Fruit fly (Drosophila melanogaster): ENCODE results near the gene Mnat9.

Gene Mnat9

dm6 chr3R:31566738-31567137 is 49.2 kb downstream of the Mnat9 start (continued):
- peak; percentile 53 for TF ChIP-seq Ada2b (GFP tag; IDR thresholded peaks at IDR 0.05)
- TF ChIP-seq CG10321 (GFP tag; IDR thresholded peaks at IDR 0.05) = 0 out of 2 replicates have a peak, but pooled peaks have one; percentile 22
- no peak for TF ChIP-seq Mes4 (GFP tag; optimal IDR thresholded peaks at IDR 0.05)
- TF ChIP-seq exex (tag; optimal IDR thresholded peaks at IDR 0.05) = no peak
- TF ChIP-seq CG17186 (GFP tag; optimal IDR thresholded peaks at IDR 0.05) = no peak
- peak; percentile 15 for TF ChIP-seq CG4820 (GFP tag; optimal IDR thresholded peaks at IDR 0.05)
- no peak for TF ChIP-seq HmgZ (tag; optimal IDR thresholded peaks at IDR 0.05)
- TF ChIP-seq phol (tag; optimal IDR thresholded peaks at IDR 0.05) = peak; percentile 68
- TF ChIP-seq CG11695 (GFP tag; IDR thresholded peaks at IDR 0.05) = 0 out of 3 replicates have a peak, but pooled peaks have one; percentile 13
- no peak for TF ChIP-seq HLH54F (GFP tag; optimal IDR thresholded peaks at IDR 0.05)
- no peak for TF ChIP-seq jigr1 (GFP tag; IDR thresholded peaks at IDR 0.05)
- no peak for TF ChIP-seq CG2129 (GFP tag; IDR thresholded peaks at IDR 0.05; ENCODE audit: partially characterized antibody)
- TF ChIP-seq ttk (GFP tag; IDR thresholded peaks at IDR 0.05) = peak; percentile 56; the same call in 1 of the 2 replicates
- TF ChIP-seq CG8359 (GFP tag; optimal IDR thresholded peaks at IDR 0.05; ENCODE audit: borderline replicate concordance) = peak; percentile 4
- peak; percentile 66 for TF ChIP-seq Blimp-1 (GFP tag; optimal IDR thresholded peaks at IDR 0.05)
- TF ChIP-seq Hmr (GFP tag; optimal IDR thresholded peaks at IDR 0.05) = no peak
- TF ChIP-seq danr (GFP tag; IDR thresholded peaks at IDR 0.05) = peak; percentile 50; the same call in 1 of the 2 replicates
- peak; percentile 68 for TF ChIP-seq CG17328 (GFP tag; IDR thresholded peaks at IDR 0.05)
- peak; percentile 46 to 60 for TF ChIP-seq chif (GFP tag; optimal IDR thresholded peaks at IDR 0.05)
- peak; percentile 8 for TF ChIP-seq CG10209 (GFP tag; optimal IDR thresholded peaks at IDR 0.05)
- peak; percentile 41 for TF ChIP-seq CG33557 (GFP tag; optimal IDR thresholded peaks at IDR 0.05)
- peak; percentile 15; the same call in 1 of the 2 replicates for TF ChIP-seq CG11247 (GFP tag; IDR thresholded peaks at IDR 0.05)
- peak; percentile 40 for TF ChIP-seq CG2875 (GFP tag; optimal IDR thresholded peaks at IDR 0.05)
- TF ChIP-seq CG12219 (GFP tag; optimal IDR thresholded peaks at IDR 0.05) = peak; percentile 14
- TF ChIP-seq CG11456 (GFP tag; IDR thresholded peaks at IDR 0.05) = no peak
- TF ChIP-seq crol (GFP tag; IDR thresholded peaks at IDR 0.05) = peak; percentile 53
- TF ChIP-seq CG2120 (GFP tag; optimal IDR thresholded peaks at IDR 0.05) = no peak
- TF ChIP-seq bab2 (GFP tag; optimal IDR thresholded peaks at IDR 0.05) = peak; percentile 52
- 0 out of 2 replicates have a peak, but pooled peaks have one; percentile 50 for TF ChIP-seq sim (GFP tag; IDR thresholded peaks at IDR 0.05)
- no peak for TF ChIP-seq CG43689 (GFP tag; IDR thresholded peaks at IDR 0.05)
- 0 out of 2 replicates have a peak, but pooled peaks have one; percentile 11 for TF ChIP-seq E2f2 (GFP tag; IDR thresholded peaks at IDR 0.05)
- TF ChIP-seq dm (GFP tag; optimal IDR thresholded peaks at IDR 0.05) = no peak
- no peak for TF ChIP-seq CG9437 (GFP tag; optimal IDR thresholded peaks at IDR 0.05)
- TF ChIP-seq pan (optimal IDR thresholded peaks at IDR 0.05) = no peak
- peak in 1 of 2 experiments; percentile 32 for TF ChIP-seq pan (GFP tag; optimal IDR thresholded peaks at IDR 0.05 in 1 of 2, IDR thresholded peaks at IDR 0.05 in 1 of 2)
- TF ChIP-seq CG10366 (GFP tag; IDR thresholded peaks at IDR 0.05) = peak; percentile 71
- no peak for TF ChIP-seq NC2β (GFP tag; optimal IDR thresholded peaks at IDR 0.05)
- TF ChIP-seq hkb (optimal IDR thresholded peaks at IDR 0.05) = no peak
- peak; percentile 68 for TF ChIP-seq hkb (GFP tag; IDR thresholded peaks at IDR 0.05)
- TF ChIP-seq Ets97D (GFP tag; optimal IDR thresholded peaks at IDR 0.05) = peak; percentile 20
- peak; percentile 86 for TF ChIP-seq ci (GFP tag; IDR thresholded peaks at IDR 0.05)
- peak; percentile 10 for TF ChIP-seq CG16815 (GFP tag; optimal IDR thresholded peaks at IDR 0.05)
- TF ChIP-seq esg (GFP tag; conservative IDR thresholded peaks at IDR 0.05) = peak; percentile 50
- 0 out of 2 replicates have a peak, but pooled peaks have one; percentile 56 for TF ChIP-seq Nf-YA (GFP tag; IDR thresholded peaks at IDR 0.05)
- TF ChIP-seq ranshi (GFP tag; IDR thresholded peaks at IDR 0.05) = peak; percentile 66; the same call in 1 of the 2 replicates
- TF ChIP-seq HLH3B (GFP tag; IDR thresholded peaks at IDR 0.05) = peak; percentile 73
- peak in 1 of 3 experiments; percentile 26 for TF ChIP-seq Stat92E (GFP tag; optimal IDR thresholded peaks at IDR 0.05)
- 0 out of 3 replicates have a peak, but pooled peaks have one; percentile 51 for TF ChIP-seq so (GFP tag; IDR thresholded peaks at IDR 0.05)
- TF ChIP-seq CG17359 (tag; optimal IDR thresholded peaks at IDR 0.05) = peak; percentile 68
- no peak for TF ChIP-seq sug (tag; optimal IDR thresholded peaks at IDR 0.05)
- no peak for TF ChIP-seq psq (GFP tag; optimal IDR thresholded peaks at IDR 0.05)

All from whole organism, embryonic.